Fruit fly (Drosophila melanogaster) whole organism, embryonic: ENCODE measurements around the gene CG16753.

Source experiments
- CG10462 ChIP-seq: fragments of 200-800 bp; sonication (Bioruptor generic); optimal IDR thresholded peaks from 2 replicates; lab custom pipeline; 2016; ENCODE audit warnings: missing biosample characterization, missing genetic modification characterization
- CG11398 ChIP-seq: fragments of 200-800 bp; sonication (Bioruptor generic); optimal IDR thresholded peaks from 2 replicates; lab custom pipeline; 2016; ENCODE audit warnings: missing biosample characterization, missing genetic modification characterization
- CG12769 ChIP-seq: fragments of 200-800 bp; sonication (Bioruptor generic); optimal IDR thresholded peaks from 2 replicates; lab custom pipeline; 2019; ENCODE audit warnings: missing biosample characterization, mild to moderate bottlenecking, missing genetic modification characterization, moderate library complexity
- CG13287 ChIP-seq: fragments of 200-800 bp; sonication (Bioruptor generic); IDR thresholded peaks from 2 replicates; pipeline ENCODE4 v1.3.6; 2022; ENCODE audit warnings: missing biosample characterization, missing genetic modification characterization; ENCODE audit not compliant: partially characterized antibody
- CG14710 ChIP-seq: fragments of 200-800 bp; sonication (Bioruptor generic); optimal IDR thresholded peaks from 3 replicates; lab custom pipeline; 2019; ENCODE audit warnings: missing biosample characterization, mild to moderate bottlenecking, missing genetic modification characterization, moderate library complexity
- CG1529 ChIP-seq: fragments of 200-800 bp; sonication (Bioruptor generic); optimal IDR thresholded peaks from 3 replicates; lab custom pipeline; 2018; ENCODE audit warnings: missing biosample characterization, missing genetic modification characterization
- CG1602 ChIP-seq: fragments of 200-800 bp; sonication (Bioruptor generic); optimal IDR thresholded peaks from 3 replicates; lab custom pipeline; 2016; ENCODE audit warnings: missing biosample characterization, missing genetic modification characterization
- CG17359 ChIP-seq: fragments of 200-800 bp; sonication (Bioruptor generic); optimal IDR thresholded peaks from 3 replicates; lab custom pipeline; 2018; ENCODE audit warnings: missing biosample characterization, mild to moderate bottlenecking, missing genetic modification characterization, moderate library complexity
- CG18476 ChIP-seq: fragments of 200-800 bp; sonication (Bioruptor generic); optimal IDR thresholded peaks from 2 replicates; lab custom pipeline; 2016; ENCODE audit warnings: missing biosample characterization, mild to moderate bottlenecking, missing genetic modification characterization
- CG31388 ChIP-seq: fragments of 200-800 bp; sonication (Bioruptor generic); optimal IDR thresholded peaks from 2 replicates; lab custom pipeline; 2016; ENCODE audit warnings: missing biosample characterization, missing genetic modification characterization
- CG32532 ChIP-seq: fragments of 200-800 bp; sonication (Bioruptor generic); IDR thresholded peaks from 2 replicates; pipeline ENCODE4 v1.3.6; 2022; ENCODE audit warnings: missing biosample characterization, missing genetic modification characterization
- CG3995 ChIP-seq: fragments of 200-800 bp; sonication (Bioruptor generic); optimal IDR thresholded peaks from 3 replicates; lab custom pipeline; 2016; ENCODE audit warnings: missing biosample characterization, missing genetic modification characterization
- CG4404 ChIP-seq: fragments of 200-800 bp; sonication (Bioruptor generic); IDR thresholded peaks from 2 replicates; pipeline ENCODE4 v1.3.6; 2022; ENCODE audit warnings: missing biosample characterization, missing genetic modification characterization
- CG4820 ChIP-seq: fragments of 200-800 bp; sonication (Bioruptor generic); optimal IDR thresholded peaks from 3 replicates; lab custom pipeline; 2016; ENCODE audit warnings: missing biosample characterization, missing genetic modification characterization
- CG5953 ChIP-seq: fragments of 200-800 bp; sonication (Bioruptor generic); IDR thresholded peaks from 2 replicates; pipeline ENCODE4 v1.3.6; 2022; ENCODE audit warnings: missing biosample characterization, missing genetic modification characterization
- CG6272 ChIP-seq: fragments of 200-800 bp; sonication (Bioruptor generic); IDR thresholded peaks from 2 replicates; pipeline ENCODE4 v1.3.6; 2022; ENCODE audit warnings: missing biosample characterization, missing genetic modification characterization
- CG6813 ChIP-seq: fragments of 200-800 bp; sonication (Bioruptor generic); optimal IDR thresholded peaks from 2 replicates; lab custom pipeline; 2017; ENCODE audit warnings: missing biosample characterization, missing genetic modification characterization, mild to moderate bottlenecking, moderate library complexity, missing genetic modification reagents
- CG7372 ChIP-seq: fragments of 200-800 bp; sonication (Bioruptor generic); IDR thresholded peaks from 2 replicates; pipeline ENCODE4 v1.3.6; 2022; ENCODE audit warnings: missing biosample characterization, missing genetic modification characterization
- CG7786 ChIP-seq: fragments of 200-800 bp; sonication (Bioruptor generic); optimal IDR thresholded peaks from 2 replicates; lab custom pipeline; 2016; ENCODE audit warnings: missing biosample characterization, missing genetic modification characterization
- CoRest ChIP-seq: fragments of 200-800 bp; sonication (Bioruptor generic); optimal IDR thresholded peaks from 3 replicates; lab custom pipeline; 2018; ENCODE audit warnings: missing biosample characterization, mild to moderate bottlenecking, missing genetic modification characterization, moderate library complexity
- D19B ChIP-seq: fragments of 200-800 bp; sonication (Bioruptor generic); optimal IDR thresholded peaks from 2 replicates; lab custom pipeline; 2017; ENCODE audit warnings: missing biosample characterization, mild to moderate bottlenecking, missing genetic modification characterization
- Dip2 ChIP-seq: fragments of 200-800 bp; sonication (Bioruptor generic); IDR thresholded peaks from 2 replicates; pipeline ENCODE4 v1.3.6; 2022; ENCODE audit warnings: missing biosample characterization, missing genetic modification characterization
- Dp ChIP-seq: fragments of 200-800 bp; sonication (Bioruptor generic); optimal IDR thresholded peaks from 2 replicates; lab custom pipeline; 2018; ENCODE audit warnings: missing biosample characterization, mild to moderate bottlenecking, missing genetic modification characterization, moderate library complexity
- E2f1 ChIP-seq: fragments of 200-800 bp; sonication (Bioruptor generic); IDR thresholded peaks from 2 replicates; pipeline ENCODE4 v1.3.6; 2022; ENCODE audit warnings: missing biosample characterization, missing genetic modification characterization
- Ets97D ChIP-seq: fragments of 200-800 bp; sonication (Bioruptor generic); optimal IDR thresholded peaks from 3 replicates; lab custom pipeline; 2016; ENCODE audit warnings: missing biosample characterization, missing genetic modification characterization
- GATAe ChIP-seq: fragments of 200-800 bp; sonication (Bioruptor generic); conservative IDR thresholded peaks from 2 replicates; pipeline ENCODE4 v1.3.6; 2022; ENCODE audit warnings: missing biosample characterization, missing genetic modification characterization
- HmgZ ChIP-seq: fragments of 200-800 bp; sonication (Bioruptor generic); optimal IDR thresholded peaks from 2 replicates; lab custom pipeline; 2018; ENCODE audit warnings: missing biosample characterization, mild to moderate bottlenecking, missing genetic modification characterization
- Med ChIP-seq: fragments of 200-800 bp; sonication (Bioruptor generic); peaks from one replicate; lab custom pipeline; 2016; ENCODE audit warnings: missing biosample characterization, missing genetic modification characterization, mild to moderate bottlenecking, inconsistent platforms, moderate library complexity
- Meics ChIP-seq: fragments of 200-800 bp; sonication (Bioruptor generic); optimal IDR thresholded peaks from 2 replicates; lab custom pipeline; 2017; ENCODE audit warnings: missing biosample characterization, mild to moderate bottlenecking, missing genetic modification characterization
- Rx ChIP-seq: fragments of 200-800 bp; sonication (Bioruptor generic); IDR thresholded peaks from 2 replicates; pipeline ENCODE4 v1.3.6; 2022; ENCODE audit warnings: missing biosample characterization, missing genetic modification characterization
- Sox102F ChIP-seq: fragments of 200-800 bp; sonication (Bioruptor generic); optimal IDR thresholded peaks from 2 replicates; lab custom pipeline; 2018; ENCODE audit warnings: missing biosample characterization, mild to moderate bottlenecking, missing genetic modification characterization, moderate library complexity
- Ssrp ChIP-seq: fragments of 200-800 bp; sonication (Bioruptor generic); optimal IDR thresholded peaks from 2 replicates; lab custom pipeline; 2018; ENCODE audit warnings: missing biosample characterization, mild to moderate bottlenecking, missing genetic modification characterization, moderate library complexity
- aop ChIP-seq: fragments of 200-800 bp; sonication (Bioruptor generic); IDR thresholded peaks from 2 replicates; pipeline ENCODE4 v1.3.6; 2022; ENCODE audit warnings: missing biosample characterization, missing genetic modification characterization
- bab2 ChIP-seq: fragments of 200-800 bp; sonication (Bioruptor generic); optimal IDR thresholded peaks from 2 replicates; lab custom pipeline; 2016; ENCODE audit warnings: missing biosample characterization, missing genetic modification characterization
- bowl ChIP-seq: fragments of 200-800 bp; sonication (Bioruptor generic); IDR thresholded peaks from 2 replicates; pipeline ENCODE4 v1.3.6; 2022; ENCODE audit warnings: missing biosample characterization, missing genetic modification characterization
- bsh ChIP-seq, 2 experiments: fragments of 200-800 bp; sonication (Bioruptor generic); optimal IDR thresholded peaks; 2 replicates each; lab custom pipeline; 2017 to 2018; ENCODE audit warnings: mild to moderate bottlenecking in 2 of 2, missing biosample characterization in 2 of 2, missing genetic modification characterization in 2 of 2, moderate library complexity in 1 of 2
- btn ChIP-seq: fragments of 200-800 bp; sonication (Bioruptor generic); optimal IDR thresholded peaks from 2 replicates; lab custom pipeline; 2016; ENCODE audit warnings: missing biosample characterization, missing genetic modification characterization
- cato ChIP-seq: fragments of 200-800 bp; sonication (Bioruptor generic); optimal IDR thresholded peaks from 2 replicates; lab custom pipeline; 2016; ENCODE audit warnings: missing biosample characterization, missing genetic modification characterization, borderline replicate concordance
- chn ChIP-seq: fragments of 200-800 bp; sonication (Bioruptor generic); optimal IDR thresholded peaks from 2 replicates; lab custom pipeline; 2016; ENCODE audit warnings: missing biosample characterization, missing genetic modification characterization
- croc ChIP-seq: fragments of 200-800 bp; sonication (Bioruptor generic); conservative IDR thresholded peaks from 3 replicates; pipeline ENCODE4 v1.3.6; 2022; ENCODE audit warnings: missing biosample characterization, missing genetic modification characterization
- dm ChIP-seq: fragments of 200-800 bp; sonication (Bioruptor generic); optimal IDR thresholded peaks from 3 replicates; lab custom pipeline; 2016; ENCODE audit warnings: missing biosample characterization, missing genetic modification characterization
- emc ChIP-seq: fragments of 200-800 bp; sonication (Bioruptor generic); optimal IDR thresholded peaks from 2 replicates; lab custom pipeline; 2016; ENCODE audit warnings: missing biosample characterization, missing genetic modification characterization
- ems ChIP-seq: fragments of 200-800 bp; sonication (Bioruptor generic); optimal IDR thresholded peaks from 3 replicates; lab custom pipeline; 2016; ENCODE audit warnings: missing biosample characterization, missing genetic modification characterization
- gsb ChIP-seq: fragments of 200-800 bp; sonication (Bioruptor generic); IDR thresholded peaks from 2 replicates; pipeline ENCODE4 v1.3.6; 2022; ENCODE audit warnings: missing biosample characterization, missing genetic modification characterization
- gt ChIP-seq: fragments of 200-800 bp; sonication (Bioruptor generic); IDR thresholded peaks from 2 replicates; pipeline ENCODE4 v1.3.6; 2022; ENCODE audit warnings: missing biosample characterization, missing genetic modification characterization
- lab ChIP-seq: fragments of 200-800 bp; sonication (Bioruptor generic); optimal IDR thresholded peaks from 3 replicates; lab custom pipeline; 2017; ENCODE audit warnings: missing biosample characterization, missing genetic modification characterization, mild to moderate bottlenecking, moderate library complexity, missing genetic modification reagents
- scrt ChIP-seq: fragments of 200-800 bp; sonication (Bioruptor generic); optimal IDR thresholded peaks from 2 replicates; lab custom pipeline; 2018; ENCODE audit warnings: missing biosample characterization, mild to moderate bottlenecking, missing genetic modification characterization, moderate library complexity
- sd ChIP-seq: fragments of 200-800 bp; sonication (Bioruptor generic); optimal IDR thresholded peaks from 3 replicates; lab custom pipeline; 2018; ENCODE audit warnings: missing biosample characterization, mild to moderate bottlenecking, missing genetic modification characterization, moderate library complexity
- zen ChIP-seq: fragments of 200-800 bp; sonication (Bioruptor generic); optimal IDR thresholded peaks from 3 replicates; lab custom pipeline; 2018; ENCODE audit warnings: missing biosample characterization, mild to moderate bottlenecking, missing genetic modification characterization, moderate library complexity

Gene CG16753

DNA sequence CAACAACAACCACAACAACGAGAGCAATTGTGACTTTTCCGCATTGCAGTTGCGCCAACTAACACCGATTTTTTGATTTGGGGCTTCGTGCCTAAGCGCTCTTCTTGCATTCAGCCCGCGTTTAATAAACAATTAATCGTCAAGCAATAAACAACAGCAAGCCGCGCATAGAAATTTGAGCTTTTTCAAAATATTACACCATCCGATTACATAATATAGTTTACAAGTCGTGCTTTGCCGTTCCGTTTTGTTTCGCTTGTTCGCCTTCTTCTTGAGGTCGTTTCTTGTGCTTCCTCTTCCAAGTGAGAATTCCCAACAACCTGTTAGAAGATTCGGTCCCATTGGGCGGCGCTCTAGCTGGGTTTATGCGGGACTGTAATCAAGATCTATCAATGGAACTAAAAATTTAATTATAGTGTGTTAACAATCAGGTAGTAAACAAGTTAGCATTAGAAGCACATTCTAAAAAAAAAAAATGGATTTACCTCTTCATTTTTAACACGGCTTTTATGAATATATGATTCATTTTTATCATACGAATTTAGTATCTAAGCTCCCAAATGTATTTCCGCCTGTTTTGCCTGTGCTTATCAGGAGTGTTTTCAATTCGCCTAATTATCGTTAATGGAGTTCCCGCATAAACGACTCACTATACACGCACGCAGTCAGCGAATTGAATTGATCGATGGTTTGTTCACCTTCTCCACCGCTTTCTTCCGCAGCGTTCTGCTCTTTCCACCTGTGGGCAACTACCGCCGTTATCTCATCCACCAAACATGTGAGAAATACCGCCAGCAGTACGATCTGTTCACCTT, 18.9 kb upstream of the CG16753 start (continued):
- peak; percentile 80 for TF ChIP-seq CG18476
- TF ChIP-seq Dp (GFP tag; lab: Kevin White, UChicago): no peak
- peak; percentile 86 for TF ChIP-seq scrt (GFP tag; lab: Kevin White, UChicago)
- peak; percentile 44; the same call in 2 of the 3 replicates for TF ChIP-seq croc
- peak; percentile 77 for TF ChIP-seq bab2
- peak; percentile 76 for TF ChIP-seq CG32532 (GFP tag; lab: Robert Waterston, UW)
- peak; percentile 33 for TF ChIP-seq Ets97D
- TF ChIP-seq CG11398 (GFP tag; lab: Kevin White, UChicago): peak; percentile 46
- TF ChIP-seq CG10462 (GFP tag; lab: Kevin White, UChicago): peak; percentile 59
- TF ChIP-seq D19B (GFP tag; lab: Kevin White, UChicago): peak; percentile 73
- TF ChIP-seq emc (GFP tag; lab: Kevin White, UChicago): no peak
- TF ChIP-seq CoRest: peak; percentile 92
- TF ChIP-seq CG13287: peak; percentile 11; the same call in 1 of the 2 replicates
- TF ChIP-seq CG14710 (tag; lab: Kevin White, UChicago): peak; percentile 91
- peak; percentile 91 for TF ChIP-seq CG6813 (GFP tag; lab: Kevin White, UChicago)
- TF ChIP-seq dm (GFP tag; lab: Kevin White, UChicago): peak; percentile 60
- TF ChIP-seq CG31388 (GFP tag; lab: Kevin White, UChicago): peak; percentile 51
- TF ChIP-seq btn: peak; percentile 44
- TF ChIP-seq Dip2 (GFP tag; lab: Robert Waterston, UW): no peak
- TF ChIP-seq Meics (GFP tag; lab: Kevin White, UChicago): peak; percentile 92
- TF ChIP-seq gt (GFP tag; lab: Robert Waterston, UW): no peak
- TF ChIP-seq bsh (GFP tag; optimal IDR thresholded peaks at IDR 0.05; lab: Kevin White, UChicago): peak; percentile 73 to 88
- peak; percentile 68 for TF ChIP-seq sd (tag; lab: Kevin White, UChicago)
- TF ChIP-seq CG3995 (GFP tag; lab: Kevin White, UChicago): peak; percentile 58
- no peak for TF ChIP-seq GATAe (GFP tag; lab: Robert Waterston, UW)
- TF ChIP-seq ems: peak; percentile 76
- TF ChIP-seq CG17359 (tag; lab: Kevin White, UChicago): peak; percentile 82
- peak; percentile 59 for TF ChIP-seq CG7372 (GFP tag; lab: Robert Waterston, UW)
- peak; percentile 87 for TF ChIP-seq HmgZ (tag; lab: Kevin White, UChicago)
- TF ChIP-seq Sox102F (GFP tag; lab: Kevin White, UChicago): peak; percentile 78
- TF ChIP-seq cato (GFP tag; lab: Kevin White, UChicago): peak; percentile 41
- TF ChIP-seq Med (GFP tag; lab: Kevin White, UChicago): peak; percentile 96
- peak; percentile 78 for TF ChIP-seq CG1529 (GFP tag; lab: Kevin White, UChicago)
- peak; percentile 71 for TF ChIP-seq CG5953 (GFP tag; lab: Robert Waterston, UW)
- no peak for TF ChIP-seq CG6272 (GFP tag; lab: Robert Waterston, UW)
- peak; percentile 56; the same call in 1 of the 2 replicates for TF ChIP-seq aop (GFP tag; lab: Robert Waterston, UW)
- TF ChIP-seq E2f1 (GFP tag; lab: Robert Waterston, UW): peak; percentile 55; the same call in 1 of the 2 replicates
- TF ChIP-seq gsb (GFP tag; lab: Robert Waterston, UW): no peak
- TF ChIP-seq CG4404 (GFP tag; lab: Robert Waterston, UW): peak; percentile 70
- TF ChIP-seq zen (tag; lab: Kevin White, UChicago): peak; percentile 83
- peak; percentile 64 for TF ChIP-seq CG7786 (GFP tag; lab: Kevin White, UChicago)
- peak; percentile 73 for TF ChIP-seq CG12769 (tag; lab: Kevin White, UChicago)
- TF ChIP-seq Ssrp (tag; lab: Kevin White, UChicago): peak; percentile 84
- peak; percentile 92 for TF ChIP-seq lab (GFP tag; lab: Kevin White, UChicago)
- peak; percentile 99 for TF ChIP-seq CG4820 (GFP tag; lab: Kevin White, UChicago)
- peak; percentile 54 for TF ChIP-seq chn (GFP tag; lab: Kevin White, UChicago)
- peak; percentile 17; the same call in 1 of the 2 replicates for TF ChIP-seq bowl (GFP tag; lab: Robert Waterston, UW)
- TF ChIP-seq Rx (GFP tag; lab: Robert Waterston, UW): no peak
- peak; percentile 55 for TF ChIP-seq CG1602
